Fruit fly (Drosophila melanogaster) whole organism, prepupa: ENCODE measurements around the gene Hr39.

Experiments
- Blimp-1 ChIP-seq: fragments of 200-800 bp; sonication (Bioruptor generic); optimal IDR thresholded peaks from 3 replicates; lab custom pipeline; 2017; ENCODE audit warnings: missing biosample characterization, missing genetic modification characterization, mild to moderate bottlenecking, moderate library complexity, missing genetic modification reagents
- CG10631 ChIP-seq: fragments of 200-800 bp; sonication (Bioruptor generic); optimal IDR thresholded peaks from 2 replicates; lab custom pipeline; 2016; ENCODE audit warnings: missing biosample characterization, missing genetic modification characterization
- CG10669 ChIP-seq: fragments of 200-800 bp; sonication (Bioruptor generic); optimal IDR thresholded peaks from 3 replicates; lab custom pipeline; 2018; ENCODE audit warnings: missing biosample characterization, mild to moderate bottlenecking, missing genetic modification characterization, moderate library complexity
- CG11294 ChIP-seq: fragments of 200-800 bp; sonication (Bioruptor generic); IDR thresholded peaks from 2 replicates; pipeline ENCODE4 v1.3.6; 2022; ENCODE audit warnings: missing biosample characterization, missing genetic modification characterization
- CG11762 ChIP-seq: fragments of 200-800 bp; sonication (Bioruptor generic); optimal IDR thresholded peaks from 3 replicates; lab custom pipeline; 2016; ENCODE audit warnings: missing biosample characterization, missing genetic modification characterization; ENCODE audit not compliant: insufficient read depth
- CG11902 ChIP-seq: fragments of 200-800 bp; sonication (Bioruptor generic); optimal IDR thresholded peaks from 3 replicates; lab custom pipeline; 2016; ENCODE audit warnings: missing biosample characterization, missing genetic modification characterization
- CG15336 ChIP-seq: fragments of 200-800 bp; sonication (Bioruptor generic); IDR thresholded peaks from 2 replicates; pipeline ENCODE4 v1.3.6; 2022; ENCODE audit warnings: missing biosample characterization, missing genetic modification characterization
- CG3032 ChIP-seq: fragments of 200-800 bp; optimal IDR thresholded peaks from 2 replicates; lab custom pipeline; 2019; ENCODE audit warnings: missing biosample characterization, mild to moderate bottlenecking, missing genetic modification characterization, moderate library complexity
- CG31627 ChIP-seq: fragments of 200-800 bp; sonication (Bioruptor generic); optimal IDR thresholded peaks from 3 replicates; lab custom pipeline; 2016; ENCODE audit warnings: missing biosample characterization, missing genetic modification characterization
- CG32006 ChIP-seq: fragments of 200-800 bp; sonication (Bioruptor generic); optimal IDR thresholded peaks from 3 replicates; lab custom pipeline; 2017; ENCODE audit warnings: missing biosample characterization, mild to moderate bottlenecking, missing genetic modification characterization
- CG34406 ChIP-seq: fragments of 200-800 bp; sonication (Bioruptor generic); optimal IDR thresholded peaks from 3 replicates; lab custom pipeline; 2016; ENCODE audit warnings: missing biosample characterization, missing genetic modification characterization
- CG3919 ChIP-seq: fragments of 200-800 bp; sonication (Bioruptor generic); optimal IDR thresholded peaks from 3 replicates; lab custom pipeline; 2016; ENCODE audit warnings: missing biosample characterization, missing genetic modification characterization
- CG4318 ChIP-seq: fragments of 200-800 bp; sonication (Bioruptor generic); optimal IDR thresholded peaks from 3 replicates; lab custom pipeline; 2017; ENCODE audit warnings: missing biosample characterization, mild to moderate bottlenecking, missing genetic modification characterization
- CG6276 ChIP-seq: fragments of 200-800 bp; sonication (Bioruptor generic); optimal IDR thresholded peaks from 2 replicates; lab custom pipeline; 2017; ENCODE audit warnings: missing biosample characterization, mild to moderate bottlenecking, missing genetic modification characterization
- CG6854 ChIP-seq: fragments of 200-800 bp; sonication (Bioruptor generic); optimal IDR thresholded peaks from 2 replicates; lab custom pipeline; 2017; ENCODE audit warnings: missing biosample characterization, mild to moderate bottlenecking, missing genetic modification characterization
- CG7368 ChIP-seq: fragments of 200-800 bp; sonication (Bioruptor generic); optimal IDR thresholded peaks from 3 replicates; lab custom pipeline; 2016; ENCODE audit warnings: missing biosample characterization, missing genetic modification characterization
- CG8319 ChIP-seq: fragments of 200-800 bp; sonication (Bioruptor generic); optimal IDR thresholded peaks from 3 replicates; lab custom pipeline; 2016; ENCODE audit warnings: missing biosample characterization, missing genetic modification characterization
- CG8632 ChIP-seq: fragments of 200-800 bp; sonication (Bioruptor generic); optimal IDR thresholded peaks from 3 replicates; lab custom pipeline; 2016; ENCODE audit warnings: missing biosample characterization, missing genetic modification characterization
- CG9139 ChIP-seq: fragments of 200-800 bp; sonication (Bioruptor generic); optimal IDR thresholded peaks from 3 replicates; lab custom pipeline; 2017; ENCODE audit warnings: missing biosample characterization, mild to moderate bottlenecking, missing genetic modification characterization
- Eip75B ChIP-seq: fragments of 200-800 bp; sonication (Bioruptor generic); optimal IDR thresholded peaks from 3 replicates; lab custom pipeline; 2016; ENCODE audit warnings: missing biosample characterization, missing genetic modification characterization
- Ets21C ChIP-seq: fragments of 200-800 bp; sonication (Bioruptor generic); optimal IDR thresholded peaks from 3 replicates; lab custom pipeline; 2016; ENCODE audit warnings: missing biosample characterization, missing genetic modification characterization
- Ets96B ChIP-seq: fragments of 200-800 bp; optimal IDR thresholded peaks from 2 replicates; lab custom pipeline; 2019; ENCODE audit warnings: missing biosample characterization, mild to moderate bottlenecking, missing genetic modification characterization, moderate library complexity
- Hr38 ChIP-seq: sonication (Bioruptor generic); optimal IDR thresholded peaks from 2 replicates; lab custom pipeline; 2016; ENCODE audit warnings: missing biosample characterization, missing genetic modification characterization
- Hr39 ChIP-seq: fragments of 200-800 bp; sonication (Bioruptor generic); optimal IDR thresholded peaks from 2 replicates; lab custom pipeline; 2016; ENCODE audit warnings: missing biosample characterization, missing genetic modification characterization
- Lpt ChIP-seq: fragments of 200-800 bp; sonication (Bioruptor generic); optimal IDR thresholded peaks from 3 replicates; lab custom pipeline; 2016; ENCODE audit warnings: missing biosample characterization, missing genetic modification characterization
- OdsH ChIP-seq: fragments of 200-800 bp; sonication (Bioruptor generic); optimal IDR thresholded peaks from 3 replicates; lab custom pipeline; 2016; ENCODE audit warnings: missing biosample characterization, missing genetic modification characterization
- Smox ChIP-seq: fragments of 200-800 bp; sonication (Bioruptor generic); optimal IDR thresholded peaks from 3 replicates; lab custom pipeline; 2016; ENCODE audit warnings: missing biosample characterization, missing genetic modification characterization
- Sox102F ChIP-seq: fragments of 200-800 bp; sonication (Bioruptor generic); optimal IDR thresholded peaks from 2 replicates; lab custom pipeline; 2016; ENCODE audit warnings: missing biosample characterization, mild to moderate bottlenecking, missing genetic modification characterization
- Sox14 ChIP-seq: fragments of 200-800 bp; sonication (Bioruptor generic); optimal IDR thresholded peaks from 3 replicates; lab custom pipeline; 2016; ENCODE audit warnings: missing biosample characterization, missing genetic modification characterization
- Sox15 ChIP-seq: fragments of 200-800 bp; sonication (Bioruptor generic); optimal IDR thresholded peaks from 3 replicates; lab custom pipeline; 2016; ENCODE audit warnings: missing biosample characterization, missing genetic modification characterization
- achi ChIP-seq: fragments of 200-800 bp; sonication (Bioruptor generic); optimal IDR thresholded peaks from 3 replicates; lab custom pipeline; 2016; ENCODE audit warnings: missing biosample characterization, missing genetic modification characterization
- acj6 ChIP-seq: fragments of 200-800 bp; sonication (Bioruptor generic); optimal IDR thresholded peaks from 3 replicates; lab custom pipeline; 2016; ENCODE audit warnings: missing biosample characterization, missing genetic modification characterization
- cyc ChIP-seq: fragments of 200-800 bp; sonication (Bioruptor generic); optimal IDR thresholded peaks from 3 replicates; lab custom pipeline; 2016; ENCODE audit warnings: missing biosample characterization, missing genetic modification characterization
- dsx ChIP-seq: fragments of 200-800 bp; optimal IDR thresholded peaks from 3 replicates; lab custom pipeline; 2019; ENCODE audit warnings: missing biosample characterization, mild to moderate bottlenecking, missing genetic modification characterization, moderate library complexity; ENCODE audit not compliant: poor library complexity, severe bottlenecking
- eg ChIP-seq: fragments of 200-800 bp; sonication (Bioruptor generic); IDR thresholded peaks from 3 replicates; pipeline ENCODE4 v1.3.6; 2022; ENCODE audit warnings: missing biosample characterization, missing genetic modification characterization
- esn ChIP-seq: fragments of 200-800 bp; sonication (Bioruptor generic); optimal IDR thresholded peaks from 2 replicates; lab custom pipeline; 2016; ENCODE audit warnings: missing biosample characterization, mild to moderate bottlenecking, missing genetic modification characterization, moderate library complexity
- fkh ChIP-seq: fragments of 200-800 bp; sonication (Bioruptor generic); optimal IDR thresholded peaks from 3 replicates; lab custom pipeline; 2017; ENCODE audit warnings: missing biosample characterization, mild to moderate bottlenecking, missing genetic modification characterization, moderate library complexity
- lz ChIP-seq: fragments of 200-800 bp; sonication (Bioruptor generic); optimal IDR thresholded peaks from 3 replicates; lab custom pipeline; 2016; ENCODE audit warnings: missing biosample characterization, missing genetic modification characterization
- net ChIP-seq: fragments of 200-800 bp; sonication (Bioruptor generic); optimal IDR thresholded peaks from 3 replicates; lab custom pipeline; 2016; ENCODE audit warnings: missing biosample characterization, missing genetic modification characterization
- pdm3 ChIP-seq: fragments of 200-800 bp; sonication (Bioruptor generic); optimal IDR thresholded peaks from 3 replicates; lab custom pipeline; 2016; ENCODE audit warnings: missing biosample characterization, missing genetic modification characterization
- salr ChIP-seq, 2 experiments: fragments of 200-800 bp; sonication (Bioruptor generic); optimal IDR thresholded peaks; 3 replicates each; lab custom pipeline; 2016 to 2018; ENCODE audit warnings: missing biosample characterization in 2 of 2, missing genetic modification characterization in 2 of 2, mild to moderate bottlenecking in 1 of 2
- ss ChIP-seq, 2 experiments: fragments of 200-800 bp; sonication (Bioruptor generic); optimal IDR thresholded peaks; 2 replicates in 1 of 2; 3 replicates in 1 of 2; lab custom pipeline; 2017 to 2018; ENCODE audit warnings: mild to moderate bottlenecking in 2 of 2, missing biosample characterization in 2 of 2, missing genetic modification characterization in 2 of 2, moderate library complexity in 1 of 2
- svp ChIP-seq: fragments of 200-800 bp; sonication (Bioruptor generic); peaks from one replicate; lab custom pipeline; 2016; ENCODE audit warnings: missing biosample characterization, missing genetic modification characterization
- topi ChIP-seq: fragments of 200-800 bp; sonication (Bioruptor generic); optimal IDR thresholded peaks from 3 replicates; lab custom pipeline; 2016; ENCODE audit warnings: missing biosample characterization, missing genetic modification characterization
- vri ChIP-seq: fragments of 200-800 bp; sonication (Bioruptor generic); optimal IDR thresholded peaks from 3 replicates; lab custom pipeline; 2016; ENCODE audit warnings: missing biosample characterization, mild to moderate bottlenecking, missing genetic modification characterization

Gene Hr39

DNA sequence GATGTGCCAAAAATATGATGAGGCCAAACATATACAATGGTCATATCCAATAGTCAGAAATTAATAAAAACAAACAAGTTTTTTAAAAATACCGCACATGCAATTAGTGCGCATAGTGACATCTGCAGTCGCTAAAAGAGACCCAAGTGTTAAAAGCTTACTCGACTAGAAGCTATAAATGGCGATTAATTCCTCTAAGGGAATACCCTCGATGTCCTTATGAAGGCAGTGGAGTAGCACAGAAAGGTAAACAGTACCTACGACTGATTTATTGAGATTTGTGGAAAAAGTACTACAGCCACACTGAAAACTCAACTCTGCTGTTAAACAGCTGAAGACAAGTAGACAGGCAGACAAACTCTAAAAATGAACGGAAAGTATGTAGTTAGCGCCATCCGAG, 23.8 kb downstream of the Hr39 start (continued):
- TF ChIP-seq OdsH (GFP tag; lab: Kevin White, UChicago) (peak; percentile 33), CG7368 (GFP tag; lab: Kevin White, UChicago) (peak; percentile 41), CG31627 (GFP tag; lab: Kevin White, UChicago) (peak; percentile 38), acj6 (GFP tag; lab: Kevin White, UChicago) (peak; percentile 42)

DNA sequence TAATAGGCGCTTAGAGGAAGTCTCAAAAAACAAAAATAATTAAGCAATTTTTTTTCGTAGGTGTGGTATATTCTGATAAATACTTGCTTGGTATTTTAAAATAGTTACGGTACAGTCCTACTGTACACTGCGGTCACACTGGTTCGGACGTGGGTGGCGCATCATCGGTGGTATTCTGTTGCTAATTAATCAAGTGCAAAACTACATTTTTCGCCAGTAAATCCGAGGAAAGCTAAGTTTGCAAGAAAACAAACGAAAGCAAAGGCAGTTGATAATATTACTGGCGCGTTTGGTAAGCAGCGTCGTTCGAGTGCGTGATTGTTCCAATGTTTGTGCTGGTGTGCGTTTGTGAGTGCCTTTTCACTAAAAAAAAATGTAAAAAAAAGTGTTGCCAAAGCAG, 25.8 kb downstream of the Hr39 start, which contains the start of gene CG8671:
TSS of gene CG8671 (plus strand) at position 125 of the 400 bp plus-strand sequence.
- TF ChIP-seq CG15336 (GFP tag; lab: Robert Waterston, UW) (0 out of 2 replicates have a peak, but pooled peaks have one; percentile 15), cyc (GFP tag; lab: Kevin White, UChicago) (no peak), Sox14 (GFP tag; lab: Kevin White, UChicago) (peak; percentile 50), vri (GFP tag; lab: Kevin White, UChicago) (peak; percentile 19), net (GFP tag; lab: Kevin White, UChicago) (no peak), esn (GFP tag; lab: Kevin White, UChicago) (peak; percentile 27), Hr39 (GFP tag; lab: Kevin White, UChicago) (no peak), Smox (GFP tag; lab: Kevin White, UChicago) (peak; percentile 1)

DNA sequence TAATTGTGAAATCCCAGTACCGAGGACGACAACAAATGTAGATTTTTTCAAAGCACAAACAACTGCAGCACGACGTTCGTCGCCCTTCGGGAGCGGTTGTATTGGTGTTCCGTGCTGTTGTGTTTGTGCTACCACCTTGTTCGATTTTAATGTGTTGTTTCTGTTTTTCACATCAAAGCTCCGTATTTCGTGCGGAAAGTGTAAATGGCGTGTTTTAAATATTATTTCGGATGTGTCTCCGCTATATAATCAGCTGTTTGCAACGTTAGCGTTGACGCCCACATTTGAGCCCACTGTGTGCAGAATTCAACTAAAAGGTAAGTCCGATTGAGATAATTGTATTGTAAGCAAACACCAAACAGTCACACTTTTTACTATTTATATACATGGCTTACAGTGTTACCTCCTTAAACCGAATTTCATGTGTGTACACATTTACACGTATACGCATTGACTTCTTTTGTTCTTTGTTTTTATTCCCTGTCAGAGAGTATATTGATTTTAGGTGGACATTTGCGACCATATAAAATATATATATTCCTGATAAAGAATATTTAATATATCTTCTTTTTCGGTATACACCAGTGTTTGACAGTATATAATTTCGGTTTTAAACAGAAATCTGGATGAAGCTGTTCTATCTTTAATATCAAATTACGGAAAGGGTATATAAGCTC, 26.6 kb downstream of the Hr39 start:
- no peak for TF ChIP-seq ss (GFP tag; optimal IDR thresholded peaks at IDR 0.05; lab: Kevin White, UChicago)
- no peak for TF ChIP-seq Ets21C (GFP tag; lab: Kevin White, UChicago)
- TF ChIP-seq CG11762 (GFP tag; lab: Kevin White, UChicago) = no peak
- peak; percentile 2 for TF ChIP-seq lz
- peak; percentile 26 for TF ChIP-seq pdm3 (GFP tag; lab: Kevin White, UChicago)
- peak; percentile 35 for TF ChIP-seq CG34406 (GFP tag; lab: Kevin White, UChicago)
- no peak for TF ChIP-seq CG3919 (GFP tag; lab: Kevin White, UChicago)
- no peak for TF ChIP-seq eg (GFP tag; lab: Robert Waterston, UW)
- peak; percentile 30 for TF ChIP-seq CG8632 (GFP tag; lab: Kevin White, UChicago)
- no peak for TF ChIP-seq CG4318 (GFP tag; lab: Kevin White, UChicago)
- TF ChIP-seq Hr38 (GFP tag; lab: Kevin White, UChicago) = no peak
- TF ChIP-seq Sox15 (GFP tag; lab: Kevin White, UChicago) = no peak
- TF ChIP-seq cyc (GFP tag; lab: Kevin White, UChicago) = no peak
- TF ChIP-seq CG3032 (tag; lab: Kevin White, UChicago) = peak; percentile 23
- peak; percentile 52 for TF ChIP-seq esn (GFP tag; lab: Kevin White, UChicago)
- TF ChIP-seq Eip75B (GFP tag; lab: Kevin White, UChicago) = peak; percentile 0
- TF ChIP-seq fkh = peak; percentile 60
- TF ChIP-seq CG32006 (GFP tag; lab: Kevin White, UChicago) = no peak
- peak; percentile 64 for TF ChIP-seq CG10631 (GFP tag; lab: Kevin White, UChicago)
- no peak for TF ChIP-seq svp (GFP tag; lab: Kevin White, UChicago)
- no peak for TF ChIP-seq CG8319
- TF ChIP-seq salr (GFP tag; optimal IDR thresholded peaks at IDR 0.05; lab: Kevin White, UChicago) = peak in 1 of 2 experiments; percentile 17
- TF ChIP-seq Ets96B (tag; lab: Kevin White, UChicago) = peak; percentile 25
- peak; percentile 42; the same call in 1 of the 2 replicates for TF ChIP-seq CG15336 (GFP tag; lab: Robert Waterston, UW)
- TF ChIP-seq Lpt (GFP tag; lab: Kevin White, UChicago) = no peak
- no peak for TF ChIP-seq CG6854 (GFP tag; lab: Kevin White, UChicago)
- peak; percentile 38 for TF ChIP-seq topi (GFP tag; lab: Kevin White, UChicago)
- no peak for TF ChIP-seq Hr39 (GFP tag; lab: Kevin White, UChicago)
- peak; percentile 21 for TF ChIP-seq Sox14 (GFP tag; lab: Kevin White, UChicago)
- peak; percentile 27 for TF ChIP-seq acj6 (GFP tag; lab: Kevin White, UChicago)
- TF ChIP-seq OdsH (GFP tag; lab: Kevin White, UChicago) = peak; percentile 51
- no peak for TF ChIP-seq CG11902 (GFP tag; lab: Kevin White, UChicago)
- TF ChIP-seq CG11294 = no peak
- peak; percentile 56 for TF ChIP-seq Sox102F (GFP tag; lab: Kevin White, UChicago)
- no peak for TF ChIP-seq CG6276
- no peak for TF ChIP-seq Blimp-1 (GFP tag; lab: Kevin White, UChicago)
- peak; percentile 43 for TF ChIP-seq achi (GFP tag; lab: Kevin White, UChicago)
- TF ChIP-seq CG9139 = no peak
- no peak for TF ChIP-seq dsx (GFP tag; lab: Kevin White, UChicago)
- TF ChIP-seq CG10669 (GFP tag; lab: Kevin White, UChicago) = no peak
